Fruit fly (Drosophila melanogaster): Measurements from ENCODE around the gene CG3437.

CG3437 gene

DNA sequence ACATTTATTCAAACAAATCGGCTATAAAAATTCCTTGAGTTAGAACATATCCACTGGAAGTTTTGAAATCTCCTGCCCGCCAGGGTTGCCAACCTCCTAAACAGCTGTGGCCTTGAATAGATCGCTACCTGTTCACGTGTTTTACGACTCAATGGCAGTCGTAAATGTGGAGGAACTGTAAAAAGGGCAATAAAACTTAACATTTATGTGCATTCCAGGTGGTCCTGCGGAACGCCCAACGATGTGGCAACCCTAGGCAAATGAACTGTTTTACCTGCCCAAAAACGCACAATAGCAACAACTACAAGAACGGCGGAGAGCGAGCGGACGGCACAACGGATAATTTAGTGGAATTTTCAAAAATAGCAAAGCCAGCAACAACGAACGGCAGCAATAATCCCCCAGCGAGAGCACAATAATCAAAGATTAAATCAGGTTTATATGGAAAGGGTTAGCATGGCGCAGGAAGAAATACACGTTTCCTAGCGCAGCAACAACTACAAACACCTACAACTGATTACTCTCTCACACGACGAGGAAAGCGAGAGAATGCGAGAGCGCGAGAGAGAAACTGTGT is 4.3 kb upstream of the CG3437 start (continued):
- peak; percentile 58 for TF ChIP-seq jumu (GFP tag; optimal IDR thresholded peaks at IDR 0.05)
- no peak for TF ChIP-seq CG1832 (GFP tag; optimal IDR thresholded peaks at IDR 0.05)
- peak; percentile 76 for TF ChIP-seq abd-A (tag; optimal IDR thresholded peaks at IDR 0.05)
- TF ChIP-seq Side (GFP tag; optimal IDR thresholded peaks at IDR 0.05) = no peak
- TF ChIP-seq dmrt11E (tag; optimal IDR thresholded peaks at IDR 0.05) = peak; percentile 42
- no peak for TF ChIP-seq prd (optimal IDR thresholded peaks at IDR 0.05)
- peak; percentile 59 for TF ChIP-seq prd (GFP tag; IDR thresholded peaks at IDR 0.05)
- no peak for TF ChIP-seq Elba2 (GFP tag; optimal IDR thresholded peaks at IDR 0.05)
- peak; percentile 46; the same call in 1 of the 3 replicates for TF ChIP-seq CG6791 (GFP tag; IDR thresholded peaks at IDR 0.05; ENCODE audit: partially characterized antibody)
- TF ChIP-seq NFAT (GFP tag; IDR thresholded peaks at IDR 0.05) = peak; percentile 47
- no peak for TF ChIP-seq Lpt (GFP tag; optimal IDR thresholded peaks at IDR 0.05)
- no peak for TF ChIP-seq Sox100B (GFP tag; optimal IDR thresholded peaks at IDR 0.05)
- 0 out of 4 replicates have a peak, but pooled peaks have one; percentile 46 for TF ChIP-seq chinmo (GFP tag; IDR thresholded peaks at IDR 0.05; ENCODE audit: partially characterized antibody)
- TF ChIP-seq CG17802 (tag; optimal IDR thresholded peaks at IDR 0.05) = peak; percentile 10
- TF ChIP-seq CG10209 (GFP tag; optimal IDR thresholded peaks at IDR 0.05) = no peak
- peak in 1 of 2 experiments; percentile 27 for TF ChIP-seq dpn (GFP tag; optimal IDR thresholded peaks at IDR 0.05)
- no peak for TF ChIP-seq trem (tag; optimal IDR thresholded peaks at IDR 0.05)
- peak; percentile 33 for TF ChIP-seq Antp (GFP tag; optimal IDR thresholded peaks at IDR 0.05)
- peak; percentile 7 for TF ChIP-seq CG17568 (GFP tag; optimal IDR thresholded peaks at IDR 0.05)
- no peak for TF ChIP-seq sqz (GFP tag; optimal IDR thresholded peaks at IDR 0.05)
- TF ChIP-seq cas (GFP tag; IDR thresholded peaks at IDR 0.05) = no peak
- no peak for TF ChIP-seq croc (GFP tag; conservative IDR thresholded peaks at IDR 0.05)
- TF ChIP-seq Ets65A (GFP tag) = no peak
- TF ChIP-seq ssp (GFP tag; IDR thresholded peaks at IDR 0.05) = peak; percentile 25; the same call in 1 of the 2 replicates
- 0 out of 2 replicates have a peak, but pooled peaks have one; percentile 20 for TF ChIP-seq al (GFP tag; IDR thresholded peaks at IDR 0.05)
- peak; percentile 44; the same call in 1 of the 2 replicates for TF ChIP-seq CG10366 (GFP tag; IDR thresholded peaks at IDR 0.05)
- TF ChIP-seq CG4404 (GFP tag; IDR thresholded peaks at IDR 0.05) = no peak
- peak; percentile 23 for TF ChIP-seq CG10274 (GFP tag; optimal IDR thresholded peaks at IDR 0.05)
- peak; percentile 16; the same call in 1 of the 2 replicates for TF ChIP-seq Bgb (GFP tag; IDR thresholded peaks at IDR 0.05; ENCODE audit: partially characterized antibody)
- no peak for TF ChIP-seq Scr (GFP tag; IDR thresholded peaks at IDR 0.05; ENCODE audit: partially characterized antibody)
- TF ChIP-seq bcd (GFP tag; optimal IDR thresholded peaks at IDR 0.05) = peak; percentile 38
- peak; percentile 48; the same call in 1 of the 2 replicates for TF ChIP-seq CG14441 (GFP tag; IDR thresholded peaks at IDR 0.05)
- TF ChIP-seq Pdp1 (GFP tag; optimal IDR thresholded peaks at IDR 0.05) = peak in 1 of 2 experiments; percentile 3
- no peak; the same call in 1 of the 2 replicates for TF ChIP-seq vvl (GFP tag; IDR thresholded peaks at IDR 0.05)
- peak; percentile 44 for TF ChIP-seq stwl (tag; optimal IDR thresholded peaks at IDR 0.05)
- peak; percentile 19 for TF ChIP-seq zfh2 (GFP tag; optimal IDR thresholded peaks at IDR 0.05)
- TF ChIP-seq kni (GFP tag; optimal IDR thresholded peaks at IDR 0.05) = peak; percentile 87
- TF ChIP-seq zfh1 (GFP tag; IDR thresholded peaks at IDR 0.05) = 0 out of 3 replicates have a peak, but pooled peaks have one; percentile 51
- no peak for TF ChIP-seq hb (GFP tag; IDR thresholded peaks at IDR 0.05; ENCODE audit: partially characterized antibody)
- TF ChIP-seq Opbp (GFP tag; IDR thresholded peaks at IDR 0.05; ENCODE audit: partially characterized antibody) = 0 out of 3 replicates have a peak, but pooled peaks have one; percentile 30
- TF ChIP-seq NfI (GFP tag; optimal IDR thresholded peaks at IDR 0.05) = peak; percentile 43
- TF ChIP-seq CG14050 (GFP tag; IDR thresholded peaks at IDR 0.05) = no peak
- TF ChIP-seq CG15479 (GFP tag; optimal IDR thresholded peaks at IDR 0.05) = peak; percentile 86
- TF ChIP-seq CG30020 (tag; optimal IDR thresholded peaks at IDR 0.05) = no peak
- TF ChIP-seq CG3281 (GFP tag; optimal IDR thresholded peaks at IDR 0.05) = peak; percentile 53
- 0 out of 2 replicates have a peak, but pooled peaks have one; percentile 19 for TF ChIP-seq Oaz (GFP tag; IDR thresholded peaks at IDR 0.05)
- TF ChIP-seq Taf1 (GFP tag; IDR thresholded peaks at IDR 0.05) = no peak
- peak; percentile 44 for TF ChIP-seq Neu2 (GFP tag; optimal IDR thresholded peaks at IDR 0.05; ENCODE audit: borderline replicate concordance)
- peak; percentile 8 for TF ChIP-seq Usf (GFP tag; optimal IDR thresholded peaks at IDR 0.05)
